Worm (Caenorhabditis elegans): Measurements from ENCODE around the gene abcf-1.

- no peak for TF ChIP-seq pha-4 (tag; optimal IDR thresholded peaks at IDR 0.05)
- TF ChIP-seq nfya-2 (GFP tag; IDR thresholded peaks at IDR 0.05), result no peak
- no peak for TF ChIP-seq C17E4.6 (GFP tag; IDR thresholded peaks at IDR 0.05)
- no peak for TF ChIP-seq lsy-27 (tag; optimal IDR thresholded peaks at IDR 0.05; ENCODE audit: borderline replicate concordance, insufficient read depth)
- no peak for TF ChIP-seq lsl-1 (GFP tag; optimal IDR thresholded peaks at IDR 0.05)
- no peak for TF ChIP-seq dpl-1 (GFP tag; optimal IDR thresholded peaks at IDR 0.05)
- no peak for TF ChIP-seq efl-1 (GFP tag; optimal IDR thresholded peaks at IDR 0.05)
- no peak for TF ChIP-seq K12H6.12 (tag; optimal IDR thresholded peaks at IDR 0.05)
- no peak for TF ChIP-seq madf-6 (GFP tag; IDR thresholded peaks at IDR 0.05)
- TF ChIP-seq nhr-179 (tag; optimal IDR thresholded peaks at IDR 0.05), result no peak
- TF ChIP-seq T26A5.8 (tag; optimal IDR thresholded peaks at IDR 0.05), result no peak
- TF ChIP-seq F57A8.1 (GFP tag; optimal IDR thresholded peaks at IDR 0.05), result no peak
- no peak for TF ChIP-seq akir-1 (GFP tag; optimal IDR thresholded peaks at IDR 0.05)
These were observed 33.8 kb upstream of the abcf-1 start for ce11 chrV:12796908-12797490.
